Worm (Caenorhabditis elegans): ENCODE measurements around the gene F49F1.2.

DNA sequence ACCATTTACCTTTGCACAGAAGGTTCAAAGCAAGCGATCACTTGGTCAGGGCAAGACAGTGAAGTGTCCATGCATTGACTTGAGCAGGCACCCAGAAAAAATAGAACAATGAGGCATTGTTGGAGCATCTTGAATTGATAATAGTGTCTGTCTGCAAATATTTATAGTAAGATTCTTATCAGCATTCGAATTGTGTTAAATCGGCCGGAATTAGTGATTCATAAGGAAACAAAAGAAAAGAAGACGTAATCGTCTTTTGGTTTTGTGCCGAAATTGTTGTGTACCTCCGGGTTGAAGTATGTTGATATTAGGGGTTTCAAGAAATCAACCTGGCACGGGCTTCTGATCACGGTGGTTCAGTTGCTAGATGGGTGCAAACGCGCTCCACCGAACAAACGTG lies 4.5 kb downstream of the F49F1.2 start, which contains the start of gene F49F1.5:
- TF ChIP-seq mdl-1 (tag; optimal IDR thresholded peaks at IDR 0.05) (no peak), pqm-1 (tag; optimal IDR thresholded peaks at IDR 0.05) (no peak), elt-3 (tag; optimal IDR thresholded peaks at IDR 0.05) (no peak), skn-1 (tag; optimal IDR thresholded peaks at IDR 0.05) (no peak), nfya-1 (tag; optimal IDR thresholded peaks at IDR 0.05; ENCODE audit: insufficient read depth) (no peak), nhr-11 (tag; optimal IDR thresholded peaks at IDR 0.05) (no peak), zag-1 (tag; optimal IDR thresholded peaks at IDR 0.05) (no peak), lin-39 (tag; optimal IDR thresholded peaks at IDR 0.05) (no peak), egl-27 (tag; optimal IDR thresholded peaks at IDR 0.05) (no peak), ceh-28 (tag; optimal IDR thresholded peaks at IDR 0.05) (no peak), ztf-11 (tag; optimal IDR thresholded peaks at IDR 0.05) (no peak)
